Worm (Caenorhabditis elegans) whole organism, L4 larva: ENCODE data around the gene dach-1.

Experiments used
- F37D6.2 ChIP-seq: sonication (generic microtip); optimal IDR thresholded peaks from 2 replicates; lab custom pipeline; 2016; ENCODE audit warnings: mild to moderate bottlenecking, missing genetic modification characterization, missing compliant biosample characterization
- Y48G9A.11 ChIP-seq: fragments of 200-800 bp; sonication (Bioruptor generic); IDR thresholded peaks from 2 replicates; pipeline ENCODE4 v1.3.6; 2022; ENCODE audit warnings: missing genetic modification reagents, missing genetic modification characterization, missing compliant biosample characterization
- ama-1 ChIP-seq: fragments of 150-350 bp; optimal IDR thresholded peaks from 2 replicates; lab custom pipeline; 2014; ENCODE audit warnings: inconsistent platforms, mixed read lengths
- ceh-44 ChIP-seq: fragments of 200-800 bp; sonication (Bioruptor generic); IDR thresholded peaks from 2 replicates; pipeline ENCODE4 v1.3.6; 2022; ENCODE audit warnings: missing genetic modification reagents, missing genetic modification characterization, missing compliant biosample characterization
- cey-2 ChIP-seq: sonication (generic microtip); optimal IDR thresholded peaks from 3 replicates; lab custom pipeline; 2017; ENCODE audit warnings: missing genetic modification characterization, mild to moderate bottlenecking, missing compliant biosample characterization, antibody characterized with exemption, borderline replicate concordance; ENCODE audit not compliant: insufficient read depth
- dmd-6 ChIP-seq: fragments of 200-800 bp; sonication (Bioruptor generic); IDR thresholded peaks from 2 replicates; pipeline ENCODE4 v1.3.6; 2022; ENCODE audit warnings: missing genetic modification reagents, missing genetic modification characterization, missing compliant biosample characterization
- egl-27 ChIP-seq: sonication (generic microtip); optimal IDR thresholded peaks from 3 replicates; lab custom pipeline; 2017; ENCODE audit warnings: missing biosample characterization, missing genetic modification reagents, missing genetic modification characterization
- jun-1 ChIP-seq: fragments of 150-350 bp; optimal IDR thresholded peaks from 2 replicates; lab custom pipeline; 2014; ENCODE audit warnings: missing biosample characterization, missing genetic modification reagents, missing genetic modification characterization
- lir-3 ChIP-seq: sonication (generic microtip); optimal IDR thresholded peaks from 2 replicates; lab custom pipeline; 2016; ENCODE audit warnings: mild to moderate bottlenecking, missing genetic modification characterization, missing compliant biosample characterization
- nhr-11 ChIP-seq: fragments of 150-350 bp; optimal IDR thresholded peaks from 2 replicates; lab custom pipeline; 2014; ENCODE audit warnings: missing biosample characterization, missing genetic modification characterization
- nhr-41 ChIP-seq: fragments of 200-800 bp; sonication (Bioruptor generic); IDR thresholded peaks from 2 replicates; pipeline ENCODE4 v1.3.6; 2022; ENCODE audit warnings: missing genetic modification reagents, missing genetic modification characterization, missing compliant biosample characterization
- nhr-42 ChIP-seq: fragments of 200-800 bp; sonication (Bioruptor generic); IDR thresholded peaks from 2 replicates; pipeline ENCODE4 v1.3.6; 2022; ENCODE audit warnings: missing genetic modification characterization, missing compliant biosample characterization
- nhr-48 ChIP-seq: sonication (generic microtip); optimal IDR thresholded peaks from 2 replicates; lab custom pipeline; 2016; ENCODE audit warnings: mild to moderate bottlenecking, missing genetic modification characterization, missing compliant biosample characterization
- nhr-6 ChIP-seq: fragments of 150-350 bp; optimal IDR thresholded peaks from 2 replicates; lab custom pipeline; 2014; ENCODE audit warnings: missing biosample characterization, missing genetic modification characterization
- nhr-76 ChIP-seq: fragments of 150-350 bp; optimal IDR thresholded peaks from 2 replicates; lab custom pipeline; 2014; ENCODE audit warnings: missing biosample characterization, missing genetic modification characterization
- nhr-77 ChIP-seq: fragments of 150-350 bp; optimal IDR thresholded peaks from 2 replicates; lab custom pipeline; 2014; ENCODE audit warnings: missing biosample characterization, missing genetic modification characterization
- pha-4 ChIP-seq, 2 experiments: fragments of 150-350 bp in 1 of 2; fragments of 200-800 bp in 1 of 2; sonication (Bioruptor generic) in 1 of 2; IDR thresholded peaks in 1 of 2; optimal IDR thresholded peaks in 1 of 2; 2 replicates each; pipeline versions ENCODE4 v1.3.6 to Lab custom; 2014 to 2022; ENCODE audit warnings: missing genetic modification characterization in 2 of 2, missing genetic modification reagents in 2 of 2, missing biosample characterization in 1 of 2, missing compliant biosample characterization in 1 of 2
- pqm-1 ChIP-seq: sonication (generic microtip); optimal IDR thresholded peaks from 2 replicates; lab custom pipeline; 2017; ENCODE audit warnings: missing biosample characterization, missing genetic modification characterization
- rbr-2 ChIP-seq: sonication (generic microtip); optimal IDR thresholded peaks from 2 replicates; lab custom pipeline; 2016; ENCODE audit warnings: missing genotype, missing genetic modification characterization, missing compliant biosample characterization
- saeg-2 ChIP-seq: fragments of 200-800 bp; sonication (Bioruptor generic); IDR thresholded peaks from 2 replicates; pipeline ENCODE4 v1.3.6; 2022; ENCODE audit warnings: missing genetic modification reagents, missing genetic modification characterization, missing compliant biosample characterization
- sdz-12 ChIP-seq: fragments of 200-800 bp; sonication (Bioruptor generic); optimal IDR thresholded peaks from 2 replicates; lab custom pipeline; 2018; ENCODE audit warnings: mild to moderate bottlenecking, missing genetic modification characterization, missing compliant biosample characterization
- snpc-1.2 ChIP-seq: fragments of 200-800 bp; sonication (Bioruptor generic); IDR thresholded peaks from 2 replicates; pipeline ENCODE4 v1.3.6; 2022; ENCODE audit warnings: missing genetic modification reagents, missing genetic modification characterization, missing compliant biosample characterization
- unc-39 ChIP-seq: sonication (generic microtip); optimal IDR thresholded peaks from 2 replicates; lab custom pipeline; 2017; ENCODE audit warnings: missing biosample characterization, missing genetic modification characterization
- zfp-3 ChIP-seq: fragments of 200-800 bp; sonication (Bioruptor generic); conservative IDR thresholded peaks from 2 replicates; pipeline ENCODE4 v1.3.6; 2022; ENCODE audit warnings: missing genetic modification reagents, missing genetic modification characterization, missing compliant biosample characterization
- zip-2 ChIP-seq: fragments of 150-350 bp; optimal IDR thresholded peaks from 2 replicates; lab custom pipeline; 2014; ENCODE audit warnings: missing biosample characterization, missing genetic modification characterization
- ztf-7 ChIP-seq: fragments of 150-350 bp; optimal IDR thresholded peaks from 2 replicates; lab custom pipeline; 2014; ENCODE audit warnings: missing biosample characterization, missing genetic modification characterization

Gene dach-1

ce11 chrV:3994048-3994447, 44.2 kb downstream of the dach-1 start, which contains the start of gene K09D9.9:
TSS of gene K09D9.9 (minus strand) at chrV:3994148.
- TF ChIP-seq nhr-11 (no peak), nhr-48 (tag; lab: Kevin White, UChicago) (no peak), jun-1 (tag; lab: Kevin White, UChicago) (no peak), pqm-1 (no peak), ama-1 (lab: Kevin White, UChicago) (no peak), pha-4 (GFP tag; IDR thresholded peaks at IDR 0.05; lab: Robert Waterston, UW) (no peak), pha-4 (tag; optimal IDR thresholded peaks at IDR 0.05; lab: Kevin White, UChicago) (no peak), lir-3 (no peak), nhr-6 (tag; lab: Kevin White, UChicago) (no peak), egl-27 (no peak), zip-2 (no peak), zfp-3 (GFP tag; lab: Robert Waterston, UW) (no peak), nhr-41 (GFP tag; lab: Robert Waterston, UW) (no peak), nhr-77 (tag; lab: Kevin White, UChicago) (no peak), cey-2 (no peak)

- TF ChIP-seq Y48G9A.11 (GFP tag; lab: Robert Waterston, UW), result no peak
- no peak for TF ChIP-seq pqm-1
- no peak for TF ChIP-seq nhr-42 (GFP tag; lab: Robert Waterston, UW)
- no peak for TF ChIP-seq ceh-44
- no peak for TF ChIP-seq nhr-76 (tag; lab: Kevin White, UChicago)
- no peak for TF ChIP-seq cey-2
- TF ChIP-seq snpc-1.2 (GFP tag; lab: Robert Waterston, UW), result no peak
- no peak for TF ChIP-seq F37D6.2 (tag; lab: Kevin White, UChicago)
- no peak for TF ChIP-seq rbr-2 (tag; lab: Kevin White, UChicago)
- TF ChIP-seq unc-39 (tag; lab: Kevin White, UChicago), result no peak
- TF ChIP-seq nhr-6 (tag; lab: Kevin White, UChicago), result no peak
- no peak for TF ChIP-seq ztf-7 (tag; lab: Kevin White, UChicago)
- no peak for TF ChIP-seq dmd-6 (GFP tag; lab: Robert Waterston, UW)
- no peak for TF ChIP-seq saeg-2 (GFP tag; lab: Robert Waterston, UW)
- TF ChIP-seq sdz-12 (GFP tag; lab: Kevin White, UChicago), result no peak
Measured at ce11 chrV:3995838-3996237, 46.0 kb downstream of the dach-1 start, which contains the start of gene srx-62. TSS of gene srx-62 (minus strand) at chrV:3995938.
